Worm (Caenorhabditis elegans): Measurements from ENCODE around the gene R05H5.3.

The R05H5.3 gene

ce11 chrII:10155106-10155505 lies 42.3 kb upstream of the R05H5.3 start, which contains the start of gene nlp-63:
Gene nlp-63 (plus strand): TSS chrII:10155406.
- TF ChIP-seq aly-2 (tag; optimal IDR thresholded peaks at IDR 0.05): no peak
- no peak for TF ChIP-seq lin-39 (tag; optimal IDR thresholded peaks at IDR 0.05)
- TF ChIP-seq fkh-10 (GFP tag; optimal IDR thresholded peaks at IDR 0.05): no peak
- no peak for TF ChIP-seq zag-1 (tag; optimal IDR thresholded peaks at IDR 0.05)
- no peak for TF ChIP-seq nhr-28 (tag; optimal IDR thresholded peaks at IDR 0.05)
- TF ChIP-seq pha-4 (tag; optimal IDR thresholded peaks at IDR 0.05): no peak
- no peak for TF ChIP-seq snpc-4 (tag; optimal IDR thresholded peaks at IDR 0.05)
- TF ChIP-seq egl-5 (tag; optimal IDR thresholded peaks at IDR 0.05): no peak
- TF ChIP-seq unc-62 (GFP tag; optimal IDR thresholded peaks at IDR 0.05): no peak
- no peak for TF ChIP-seq unc-39 (tag; optimal IDR thresholded peaks at IDR 0.05)
- no peak for TF ChIP-seq skn-1 (tag; optimal IDR thresholded peaks at IDR 0.05)
- TF ChIP-seq mdl-1 (tag; optimal IDR thresholded peaks at IDR 0.05): no peak
- TF ChIP-seq R02D3.7 (tag; optimal IDR thresholded peaks at IDR 0.05): no peak

ce11 chrII:10162785-10163184 lies 34.6 kb upstream of the R05H5.3 start:
- TF ChIP-seq unc-39 (tag; optimal IDR thresholded peaks at IDR 0.05) (no peak), jun-1 (tag; optimal IDR thresholded peaks at IDR 0.05) (no peak), ceh-9 (tag; optimal IDR thresholded peaks at IDR 0.05) (no peak), daf-12 (tag; optimal IDR thresholded peaks at IDR 0.05) (no peak), eor-1 (tag; optimal IDR thresholded peaks at IDR 0.05) (no peak), nhr-23 (tag; optimal IDR thresholded peaks at IDR 0.05) (no peak), pqm-1 (tag; optimal IDR thresholded peaks at IDR 0.05) (no peak)

ce11 chrII:10164137-10164536 lies 33.3 kb upstream of the R05H5.3 start:
- no peak for TF ChIP-seq nfya-1 (tag; optimal IDR thresholded peaks at IDR 0.05; ENCODE audit: insufficient read depth)
- no peak for TF ChIP-seq ceh-28 (tag; optimal IDR thresholded peaks at IDR 0.05)
- TF ChIP-seq ztf-4 (tag; optimal IDR thresholded peaks at IDR 0.05): no peak
- no peak for TF ChIP-seq nhr-11 (tag; optimal IDR thresholded peaks at IDR 0.05)
- no peak for TF ChIP-seq unc-62 (GFP tag; optimal IDR thresholded peaks at IDR 0.05)
- TF ChIP-seq sea-2 (GFP tag; optimal IDR thresholded peaks at IDR 0.05): no peak
- TF ChIP-seq fos-1 (tag; optimal IDR thresholded peaks at IDR 0.05): no peak
- no peak for TF ChIP-seq nhr-28 (tag; optimal IDR thresholded peaks at IDR 0.05)
- TF ChIP-seq egl-5 (tag; optimal IDR thresholded peaks at IDR 0.05): no peak
- TF ChIP-seq ama-1 (optimal IDR thresholded peaks at IDR 0.05): no peak
- TF ChIP-seq mdl-1 (tag; optimal IDR thresholded peaks at IDR 0.05): no peak
- TF ChIP-seq pqm-1 (tag; optimal IDR thresholded peaks at IDR 0.05): no peak
- no peak for TF ChIP-seq jun-1 (tag; optimal IDR thresholded peaks at IDR 0.05)
- TF ChIP-seq nhr-67 (tag; optimal IDR thresholded peaks at IDR 0.05): no peak
- no peak for TF ChIP-seq nhr-23 (tag; optimal IDR thresholded peaks at IDR 0.05)
- TF ChIP-seq elt-3 (tag; optimal IDR thresholded peaks at IDR 0.05): no peak

ce11 chrII:10166365-10166764 lies 31.1 kb upstream of the R05H5.3 start:
- no peak for TF ChIP-seq fkh-10 (GFP tag; optimal IDR thresholded peaks at IDR 0.05)
- TF ChIP-seq ztf-11 (tag; optimal IDR thresholded peaks at IDR 0.05): no peak
- no peak for TF ChIP-seq zag-1 (tag; optimal IDR thresholded peaks at IDR 0.05)
- peak; percentile 62 for TF ChIP-seq nhr-11 (tag; optimal IDR thresholded peaks at IDR 0.05)
- TF ChIP-seq fkh-2 (tag; optimal IDR thresholded peaks at IDR 0.05): no peak

- TF ChIP-seq daf-12 (tag; optimal IDR thresholded peaks at IDR 0.05): no peak
- no peak for TF ChIP-seq nhr-28 (tag; optimal IDR thresholded peaks at IDR 0.05)
- no peak for TF ChIP-seq nhr-76 (tag; optimal IDR thresholded peaks at IDR 0.05)
- no peak for TF ChIP-seq lin-15B (tag; optimal IDR thresholded peaks at IDR 0.05)
- no peak for TF ChIP-seq pha-4 (tag; optimal IDR thresholded peaks at IDR 0.05)
- no peak for TF ChIP-seq lsy-12 (tag; optimal IDR thresholded peaks at IDR 0.05)
- TF ChIP-seq zag-1 (tag; optimal IDR thresholded peaks at IDR 0.05): no peak
- TF ChIP-seq ceh-16 (tag; optimal IDR thresholded peaks at IDR 0.05): no peak
- no peak for TF ChIP-seq aly-2 (tag; optimal IDR thresholded peaks at IDR 0.05)
- TF ChIP-seq fkh-10 (GFP tag; optimal IDR thresholded peaks at IDR 0.05): no peak
- no peak for TF ChIP-seq ceh-28 (tag; optimal IDR thresholded peaks at IDR 0.05)
- no peak for TF ChIP-seq ZK546.5 (tag; optimal IDR thresholded peaks at IDR 0.05)
- no peak for TF ChIP-seq mml-1 (tag; optimal IDR thresholded peaks at IDR 0.05)
- TF ChIP-seq nhr-12 (tag; optimal IDR thresholded peaks at IDR 0.05): no peak
- no peak for TF ChIP-seq nhr-43 (tag; optimal IDR thresholded peaks at IDR 0.05; ENCODE audit: poor library complexity, severe bottlenecking)
- no peak for TF ChIP-seq sea-2 (GFP tag; optimal IDR thresholded peaks at IDR 0.05)
- no peak for TF ChIP-seq snpc-4 (tag; optimal IDR thresholded peaks at IDR 0.05)
- TF ChIP-seq nhr-237 (tag; optimal IDR thresholded peaks at IDR 0.05): no peak
- no peak for TF ChIP-seq elt-3 (tag; optimal IDR thresholded peaks at IDR 0.05)
- no peak for TF ChIP-seq lin-39 (tag; optimal IDR thresholded peaks at IDR 0.05)
Observed at ce11 chrII:10167731-10168130, 29.7 kb upstream of the R05H5.3 start.
